Comparison of ENCODE assay signal across 5 fruit fly cellular contexts in genomic region chr3L:16782218-16782763, dm6.
A peak's percentile ranks its signal among the peaks of the same experiment; 100 is the strongest.
TF ChIP-seq lines count a peak whose summit lies in the region.

No protein-coding gene starts in this region.

- TF ChIP-seq CTCF in whole organism, embryonic (GFP tag; optimal IDR thresholded peaks at IDR 0.05; lab: Kevin White, UChicago) = no peak

TF ChIP-seq in whole organism, adult, 20 proteins besides CTCF, POLR2A, EP300 and RAD21:
- peak; percentile 48 for TF ChIP-seq CG7101 (tag; optimal IDR thresholded peaks at IDR 0.05; lab: Kevin White, UChicago)
- TF ChIP-seq bab1 (GFP tag; optimal IDR thresholded peaks at IDR 0.05; lab: Kevin White, UChicago) = no peak
- peak; percentile 42 for TF ChIP-seq CG33017 (tag; optimal IDR thresholded peaks at IDR 0.05; lab: Kevin White, UChicago)
- TF ChIP-seq CG7045 (GFP tag; optimal IDR thresholded peaks at IDR 0.05; lab: Kevin White, UChicago) = no peak
- TF ChIP-seq Mnt (GFP tag; optimal IDR thresholded peaks at IDR 0.05; lab: Kevin White, UChicago) = no peak
- TF ChIP-seq pad (GFP tag; optimal IDR thresholded peaks at IDR 0.05; lab: Kevin White, UChicago) = peak; percentile 4
- no peak for TF ChIP-seq CG11617 (GFP tag; optimal IDR thresholded peaks at IDR 0.05; lab: Kevin White, UChicago)
- TF ChIP-seq CG14711 (tag; optimal IDR thresholded peaks at IDR 0.05; lab: Kevin White, UChicago) = peak; percentile 49
TF ChIP-seq in whole organism, adult: peak in this region for 4.

TF ChIP-seq in whole organism, embryonic, 481 proteins besides CTCF, POLR2A, EP300 and RAD21 (continues in another document):
- TF ChIP-seq dpn (GFP tag; optimal IDR thresholded peaks at IDR 0.05; lab: Kevin White, UChicago) = peak; percentile 66 to 69
- peak; percentile 82 for TF ChIP-seq gsb-n (tag; optimal IDR thresholded peaks at IDR 0.05; lab: Kevin White, UChicago)
- no peak for TF ChIP-seq pb (GFP tag; optimal IDR thresholded peaks at IDR 0.05; lab: Kevin White, UChicago)
- no peak for TF ChIP-seq pfk (GFP tag; optimal IDR thresholded peaks at IDR 0.05; lab: Kevin White, UChicago)
- TF ChIP-seq toy (GFP tag; IDR thresholded peaks at IDR 0.05; lab: Robert Waterston, UW) = no peak
- no peak for TF ChIP-seq luna (GFP tag; optimal IDR thresholded peaks at IDR 0.05; lab: Kevin White, UChicago)
- 0 out of 2 replicates have a peak, but pooled peaks have one; percentile 16 for TF ChIP-seq Lim3 (GFP tag; IDR thresholded peaks at IDR 0.05; lab: Robert Waterston, UW)
- TF ChIP-seq danr (GFP tag; IDR thresholded peaks at IDR 0.05; lab: Robert Waterston, UW) = peak; percentile 33; the same call in 1 of the 2 replicates
- no peak for TF ChIP-seq MESR4 (GFP tag; optimal IDR thresholded peaks at IDR 0.05; lab: Kevin White, UChicago)
- no peak for TF ChIP-seq CG17912 (GFP tag; optimal IDR thresholded peaks at IDR 0.05; lab: Kevin White, UChicago)
- peak; percentile 55 for TF ChIP-seq CG12071 (GFP tag; optimal IDR thresholded peaks at IDR 0.05; lab: Kevin White, UChicago)
- TF ChIP-seq Opbp (GFP tag; IDR thresholded peaks at IDR 0.05; lab: Robert Waterston, UW; ENCODE audit: partially characterized antibody) = no peak
- peak; percentile 30 for TF ChIP-seq fd64A (GFP tag; optimal IDR thresholded peaks at IDR 0.05; lab: Kevin White, UChicago)
- peak; percentile 74 for TF ChIP-seq CG1529 (GFP tag; optimal IDR thresholded peaks at IDR 0.05; lab: Kevin White, UChicago)
- no peak for TF ChIP-seq Hr39 (optimal IDR thresholded peaks at IDR 0.05; lab: Kevin White, UChicago)
- TF ChIP-seq CG2889 (GFP tag; IDR thresholded peaks at IDR 0.05; lab: Robert Waterston, UW) = 0 out of 3 replicates have a peak, but pooled peaks have one; percentile 20
- TF ChIP-seq CG5953 (GFP tag; IDR thresholded peaks at IDR 0.05; lab: Robert Waterston, UW) = peak; percentile 58; the same call in 1 of the 2 replicates
- no peak for TF ChIP-seq Dref (GFP tag; IDR thresholded peaks at IDR 0.05; lab: Robert Waterston, UW)
- TF ChIP-seq CG2678 (tag; optimal IDR thresholded peaks at IDR 0.05; lab: Kevin White, UChicago) = no peak

TF ChIP-seq in whole organism, prepupa, 60 proteins besides CTCF, POLR2A, EP300 and RAD21 (continues in another document):
- TF ChIP-seq Sox102F (GFP tag; optimal IDR thresholded peaks at IDR 0.05; lab: Kevin White, UChicago) = no peak
- no peak for TF ChIP-seq CG32006 (GFP tag; optimal IDR thresholded peaks at IDR 0.05; lab: Kevin White, UChicago)
- peak; percentile 93 for TF ChIP-seq esn (GFP tag; optimal IDR thresholded peaks at IDR 0.05; lab: Kevin White, UChicago)
- TF ChIP-seq CG3919 (GFP tag; optimal IDR thresholded peaks at IDR 0.05; lab: Kevin White, UChicago) = no peak
- peak; percentile 26 for TF ChIP-seq fd85E (GFP tag; optimal IDR thresholded peaks at IDR 0.05; lab: Kevin White, UChicago)
- peak; percentile 74 for TF ChIP-seq CG10631 (GFP tag; optimal IDR thresholded peaks at IDR 0.05; lab: Kevin White, UChicago)
- peak; percentile 89 for TF ChIP-seq CG6163 (GFP tag; IDR thresholded peaks at IDR 0.05; lab: Robert Waterston, UW)
- no peak for TF ChIP-seq achi (GFP tag; optimal IDR thresholded peaks at IDR 0.05; lab: Kevin White, UChicago)
- no peak for TF ChIP-seq CG6808 (GFP tag; optimal IDR thresholded peaks at IDR 0.05; lab: Kevin White, UChicago)
- TF ChIP-seq net (GFP tag; optimal IDR thresholded peaks at IDR 0.05; lab: Kevin White, UChicago) = no peak
- peak; percentile 83 for TF ChIP-seq lz (GFP tag; optimal IDR thresholded peaks at IDR 0.05; lab: Kevin White, UChicago)
- peak; percentile 73 for TF ChIP-seq Ets21C (GFP tag; optimal IDR thresholded peaks at IDR 0.05; lab: Kevin White, UChicago)
- no peak for TF ChIP-seq CG8632 (GFP tag; optimal IDR thresholded peaks at IDR 0.05; lab: Kevin White, UChicago)
- peak; percentile 81 for TF ChIP-seq CG8319 (GFP tag; optimal IDR thresholded peaks at IDR 0.05; lab: Kevin White, UChicago)
- TF ChIP-seq Eip93F (GFP tag; optimal IDR thresholded peaks at IDR 0.05; lab: Kevin White, UChicago) = peak; percentile 46
- TF ChIP-seq Hr4 (GFP tag; optimal IDR thresholded peaks at IDR 0.05; lab: Kevin White, UChicago) = peak; percentile 80
- TF ChIP-seq cyc (GFP tag; optimal IDR thresholded peaks at IDR 0.05; lab: Kevin White, UChicago) = peak; percentile 82
- peak; percentile 68 for TF ChIP-seq Gug (GFP tag; IDR thresholded peaks at IDR 0.05; lab: Robert Waterston, UW)
- no peak for TF ChIP-seq Blimp-1 (GFP tag; optimal IDR thresholded peaks at IDR 0.05; lab: Kevin White, UChicago)
- no peak for TF ChIP-seq dac (GFP tag; optimal IDR thresholded peaks at IDR 0.05; lab: Kevin White, UChicago)
- TF ChIP-seq fd59A (GFP tag; optimal IDR thresholded peaks at IDR 0.05; lab: Kevin White, UChicago) = peak; percentile 35
- no peak for TF ChIP-seq spab (GFP tag; optimal IDR thresholded peaks at IDR 0.05; lab: Kevin White, UChicago)
- TF ChIP-seq eg (GFP tag; IDR thresholded peaks at IDR 0.05; lab: Robert Waterston, UW) = peak; percentile 85

TF ChIP-seq in whole organism, pupa, 21 proteins besides CTCF, POLR2A, EP300 and RAD21:
- TF ChIP-seq CG10348 (GFP tag; IDR thresholded peaks at IDR 0.05; lab: Robert Waterston, UW) (no peak), rn (GFP tag; IDR thresholded peaks at IDR 0.05; lab: Robert Waterston, UW) (no peak), CG32121 (GFP tag; IDR thresholded peaks at IDR 0.05; lab: Robert Waterston, UW) (peak; percentile 74), CG8301 (tag; optimal IDR thresholded peaks at IDR 0.05; lab: Kevin White, UChicago) (no peak), CG14655 (GFP tag; optimal IDR thresholded peaks at IDR 0.05; lab: Kevin White, UChicago) (no peak), Snoo (tag; optimal IDR thresholded peaks at IDR 0.05; lab: Kevin White, UChicago) (peak; percentile 75), CG34367 (tag; optimal IDR thresholded peaks at IDR 0.05; lab: Kevin White, UChicago) (peak; percentile 64), CG9948 (tag; optimal IDR thresholded peaks at IDR 0.05; lab: Kevin White, UChicago) (peak; percentile 77), D1 (tag; optimal IDR thresholded peaks at IDR 0.05; lab: Kevin White, UChicago) (no peak), CG17806 (tag; optimal IDR thresholded peaks at IDR 0.05; lab: Kevin White, UChicago) (peak; percentile 80), Pif1A (GFP tag; optimal IDR thresholded peaks at IDR 0.05; lab: Kevin White, UChicago) (no peak), EcR (GFP tag; optimal IDR thresholded peaks at IDR 0.05; lab: Kevin White, UChicago) (no peak), Pif1B (GFP tag; optimal IDR thresholded peaks at IDR 0.05; lab: Kevin White, UChicago) (no peak), CG12605 (GFP tag; IDR thresholded peaks at IDR 0.05; lab: Robert Waterston, UW) (peak; percentile 68; the same call in 1 of the 2 replicates), CG4496 (GFP tag; IDR thresholded peaks at IDR 0.05; lab: Robert Waterston, UW) (peak; percentile 83), CG15710 (tag; optimal IDR thresholded peaks at IDR 0.05; lab: Kevin White, UChicago) (peak; percentile 74), CG8159 (tag; optimal IDR thresholded peaks at IDR 0.05; lab: Kevin White, UChicago) (peak; percentile 81), Ets98B (GFP tag; IDR thresholded peaks at IDR 0.05; lab: Robert Waterston, UW) (peak; percentile 78), fd96Ca (GFP tag; IDR thresholded peaks at IDR 0.05; lab: Robert Waterston, UW) (peak; percentile 57; the same call in 2 of the 3 replicates), CG13204 (GFP tag; optimal IDR thresholded peaks at IDR 0.05; lab: Kevin White, UChicago) (no peak), gl (tag; optimal IDR thresholded peaks at IDR 0.05; lab: Kevin White, UChicago) (peak; percentile 67)

TF ChIP-seq in whole organism, wandering third instar larva, 38 proteins besides CTCF, POLR2A, EP300 and RAD21:
- TF ChIP-seq woc (GFP tag; optimal IDR thresholded peaks at IDR 0.05; lab: Kevin White, UChicago) = peak; percentile 78
- TF ChIP-seq Sp1 (GFP tag; optimal IDR thresholded peaks at IDR 0.05; lab: Kevin White, UChicago) = peak; percentile 85
- TF ChIP-seq sage (GFP tag; optimal IDR thresholded peaks at IDR 0.05; lab: Kevin White, UChicago) = peak; percentile 79
- TF ChIP-seq CG9705 (GFP tag; optimal IDR thresholded peaks at IDR 0.05; lab: Kevin White, UChicago) = peak; percentile 67
- TF ChIP-seq lola (GFP tag; optimal IDR thresholded peaks at IDR 0.05; lab: Kevin White, UChicago) = no peak
- TF ChIP-seq OdsH (GFP tag; optimal IDR thresholded peaks at IDR 0.05; lab: Kevin White, UChicago) = peak; percentile 93
- no peak for TF ChIP-seq jim (GFP tag; optimal IDR thresholded peaks at IDR 0.05; lab: Kevin White, UChicago)
- TF ChIP-seq psq (GFP tag; optimal IDR thresholded peaks at IDR 0.05; lab: Kevin White, UChicago) = peak; percentile 81
- TF ChIP-seq ey (GFP tag; optimal IDR thresholded peaks at IDR 0.05; lab: Kevin White, UChicago) = peak; percentile 89
- no peak for TF ChIP-seq N (GFP tag; optimal IDR thresholded peaks at IDR 0.05; lab: Kevin White, UChicago)
- no peak for TF ChIP-seq dmrt93B (GFP tag; optimal IDR thresholded peaks at IDR 0.05; lab: Kevin White, UChicago)
- TF ChIP-seq h (GFP tag; optimal IDR thresholded peaks at IDR 0.05; lab: Kevin White, UChicago) = peak; percentile 94
- no peak for TF ChIP-seq dl (GFP tag; optimal IDR thresholded peaks at IDR 0.05; lab: Kevin White, UChicago; ENCODE audit: insufficient read depth in 1 of 2, partially characterized antibody in 2 of 2)
- no peak for TF ChIP-seq tai (GFP tag; optimal IDR thresholded peaks at IDR 0.05; lab: Kevin White, UChicago)
- peak; percentile 1 for TF ChIP-seq dsf (GFP tag; optimal IDR thresholded peaks at IDR 0.05; lab: Kevin White, UChicago; ENCODE audit: borderline replicate concordance)
- peak; percentile 92 for TF ChIP-seq fru (GFP tag; optimal IDR thresholded peaks at IDR 0.05; lab: Kevin White, UChicago)
- TF ChIP-seq rgr (GFP tag; optimal IDR thresholded peaks at IDR 0.05; lab: Kevin White, UChicago) = peak; percentile 92
- TF ChIP-seq Vsx2 (GFP tag; optimal IDR thresholded peaks at IDR 0.05; lab: Kevin White, UChicago; ENCODE audit: partially characterized antibody) = no peak
- TF ChIP-seq HLH106 (tag; optimal IDR thresholded peaks at IDR 0.05; lab: Kevin White, UChicago) = peak; percentile 80
- TF ChIP-seq Rel (GFP tag; optimal IDR thresholded peaks at IDR 0.05; lab: Kevin White, UChicago) = no peak
- peak; percentile 90 for TF ChIP-seq Rel (tag; optimal IDR thresholded peaks at IDR 0.05; lab: Kevin White, UChicago)
- peak; percentile 41 to 93 for TF ChIP-seq foxo (GFP tag; optimal IDR thresholded peaks at IDR 0.05; lab: Kevin White, UChicago)
- peak; percentile 67 for TF ChIP-seq Jra (GFP tag; optimal IDR thresholded peaks at IDR 0.05; lab: Kevin White, UChicago)
- TF ChIP-seq Abd-B (GFP tag; optimal IDR thresholded peaks at IDR 0.05; lab: Kevin White, UChicago) = no peak
- TF ChIP-seq Hr83 (GFP tag; optimal IDR thresholded peaks at IDR 0.05; lab: Kevin White, UChicago; ENCODE audit: poor library complexity, severe bottlenecking) = peak; percentile 76
- peak; percentile 60 for TF ChIP-seq CG32264 (GFP tag; optimal IDR thresholded peaks at IDR 0.05; lab: Kevin White, UChicago)
- TF ChIP-seq Dfd (GFP tag; optimal IDR thresholded peaks at IDR 0.05; lab: Kevin White, UChicago) = no peak
